Fruit fly (Drosophila melanogaster) S2 (cell line): ENCODE results near the gene Wwox.

Experiments used
- CG8478 ChIP-seq: fragments of >200 bp; optimal IDR thresholded peaks from 2 replicates; lab custom pipeline; 2018
- CTCF ChIP-seq, 2 experiments: fragments of >200 bp; optimal IDR thresholded peaks; 2 replicates each; lab custom pipeline; 2018

DNA sequence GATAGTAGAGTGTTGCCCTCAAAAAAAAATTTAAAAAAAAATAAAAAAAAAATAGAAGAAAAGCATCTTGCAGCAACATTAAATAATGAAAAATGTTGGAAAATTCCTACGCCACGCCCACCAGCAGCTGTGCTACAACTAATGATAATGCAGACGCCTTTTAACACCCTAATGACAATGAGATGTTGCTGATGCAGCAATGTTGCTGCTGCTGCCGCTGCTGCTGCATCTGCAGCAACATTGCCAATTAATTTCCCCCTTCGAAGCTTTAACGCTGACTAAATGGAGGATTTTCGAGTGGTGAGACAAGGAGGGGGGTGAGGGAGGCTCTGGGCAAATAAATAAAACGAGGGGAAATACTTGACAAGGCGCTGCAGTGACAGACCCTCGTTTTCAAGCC lies 51.7 kb downstream of the Wwox start:
- no peak for TF ChIP-seq CTCF (optimal IDR thresholded peaks at IDR 0.05; lab: Kevin White, UChicago)
- TF ChIP-seq CG8478, result no peak
